Fruit fly (Drosophila melanogaster): ENCODE results near the gene CG16989.

CG16989 gene

DNA sequence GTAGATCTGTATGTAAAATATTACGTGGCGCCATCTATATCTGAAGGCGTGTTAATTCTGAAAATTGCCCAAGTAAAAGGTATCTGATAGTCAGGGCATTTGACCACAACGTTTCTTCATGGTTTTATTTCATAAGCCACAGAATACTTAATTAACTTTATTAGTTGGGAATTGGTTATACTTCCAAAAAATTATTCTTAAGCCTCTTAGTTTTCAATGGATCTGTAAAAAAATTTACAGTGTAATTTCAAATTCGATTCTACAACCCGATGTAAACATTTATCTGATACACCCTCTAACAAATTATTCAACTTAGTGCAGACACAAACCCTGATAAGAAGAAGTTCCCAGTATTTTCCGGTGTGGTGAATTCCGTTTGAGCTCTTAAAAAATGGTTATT, 50.5 kb downstream of the CG16989 start (continued):
- TF ChIP-seq hb (GFP tag; IDR thresholded peaks at IDR 0.05; ENCODE audit: partially characterized antibody) = peak; percentile 67
- peak; percentile 66 for TF ChIP-seq pita (GFP tag; optimal IDR thresholded peaks at IDR 0.05)
- TF ChIP-seq BEAF-32 (GFP tag; optimal IDR thresholded peaks at IDR 0.05) = no peak
- TF ChIP-seq CG12299 (tag; optimal IDR thresholded peaks at IDR 0.05) = no peak
- no peak for TF ChIP-seq CG5245 (GFP tag; optimal IDR thresholded peaks at IDR 0.05)
- TF ChIP-seq Neu2 (GFP tag; optimal IDR thresholded peaks at IDR 0.05; ENCODE audit: borderline replicate concordance) = no peak
- TF ChIP-seq MTF-1 (GFP tag; optimal IDR thresholded peaks at IDR 0.05; ENCODE audit: borderline replicate concordance) = no peak
- TF ChIP-seq gsb-n (tag; optimal IDR thresholded peaks at IDR 0.05) = no peak
- peak; percentile 8 for TF ChIP-seq CG10267 (tag; optimal IDR thresholded peaks at IDR 0.05)
- no peak for TF ChIP-seq H15 (GFP tag; IDR thresholded peaks at IDR 0.05)
- TF ChIP-seq nom (GFP tag; optimal IDR thresholded peaks at IDR 0.05) = no peak
- no peak for TF ChIP-seq org-1 (GFP tag; optimal IDR thresholded peaks at IDR 0.05)
- peak; percentile 56 for TF ChIP-seq CG14710 (tag; optimal IDR thresholded peaks at IDR 0.05)
- TF ChIP-seq Eip74EF (GFP tag; optimal IDR thresholded peaks at IDR 0.05) = no peak
- no peak for TF ChIP-seq BtbVII (GFP tag; optimal IDR thresholded peaks at IDR 0.05)
- TF ChIP-seq Poxn (GFP tag; IDR thresholded peaks at IDR 0.05) = no peak
- TF ChIP-seq nau (GFP tag; optimal IDR thresholded peaks at IDR 0.05) = no peak
- no peak for TF ChIP-seq CG31388 (GFP tag; optimal IDR thresholded peaks at IDR 0.05)
- TF ChIP-seq pb (GFP tag; optimal IDR thresholded peaks at IDR 0.05) = no peak
- TF ChIP-seq Dref (GFP tag; IDR thresholded peaks at IDR 0.05) = no peak
- no peak for TF ChIP-seq Adf1 (GFP tag; IDR thresholded peaks at IDR 0.05)
- TF ChIP-seq zfh2 (GFP tag; optimal IDR thresholded peaks at IDR 0.05) = no peak
- TF ChIP-seq CG12071 (GFP tag; optimal IDR thresholded peaks at IDR 0.05) = no peak
- no peak for TF ChIP-seq CG14965 (GFP tag; optimal IDR thresholded peaks at IDR 0.05; ENCODE audit: borderline replicate concordance)
- no peak for TF ChIP-seq CG8765 (GFP tag; IDR thresholded peaks at IDR 0.05)
- TF ChIP-seq cas (GFP tag; IDR thresholded peaks at IDR 0.05) = no peak
- no peak for TF ChIP-seq CG4854 (GFP tag; optimal IDR thresholded peaks at IDR 0.05)
- no peak for TF ChIP-seq sna (GFP tag; IDR thresholded peaks at IDR 0.05; ENCODE audit: partially characterized antibody)
- TF ChIP-seq sug (tag; optimal IDR thresholded peaks at IDR 0.05) = no peak
- TF ChIP-seq Camta (GFP tag; optimal IDR thresholded peaks at IDR 0.05) = no peak
- peak; percentile 15; the same call in 1 of the 2 replicates for TF ChIP-seq CG9932 (GFP tag; IDR thresholded peaks at IDR 0.05)
- TF ChIP-seq CG5180 (GFP tag; optimal IDR thresholded peaks at IDR 0.05) = no peak
- no peak for TF ChIP-seq ken (GFP tag; IDR thresholded peaks at IDR 0.05)
- no peak for TF ChIP-seq CG3838 (GFP tag; optimal IDR thresholded peaks at IDR 0.05)
- no peak for TF ChIP-seq prd (optimal IDR thresholded peaks at IDR 0.05)
- peak; percentile 53; the same call in 2 of the 3 replicates for TF ChIP-seq prd (GFP tag; IDR thresholded peaks at IDR 0.05)
- TF ChIP-seq Sry-β (GFP tag; optimal IDR thresholded peaks at IDR 0.05) = no peak
- TF ChIP-seq pho (GFP tag; optimal IDR thresholded peaks at IDR 0.05) = no peak
- TF ChIP-seq her (GFP tag; optimal IDR thresholded peaks at IDR 0.05) = no peak
- no peak for TF ChIP-seq zen2 (GFP tag; IDR thresholded peaks at IDR 0.05; ENCODE audit: partially characterized antibody)
- no peak for TF ChIP-seq gce (GFP tag; IDR thresholded peaks at IDR 0.05)
- peak; percentile 29 for TF ChIP-seq trem (tag; optimal IDR thresholded peaks at IDR 0.05)
- TF ChIP-seq Taf1 (GFP tag; IDR thresholded peaks at IDR 0.05) = no peak
- no peak for TF ChIP-seq da (GFP tag; optimal IDR thresholded peaks at IDR 0.05)
- TF ChIP-seq ems (GFP tag; optimal IDR thresholded peaks at IDR 0.05) = no peak
- TF ChIP-seq Kr (GFP tag; optimal IDR thresholded peaks at IDR 0.05) = no peak
- peak; percentile 2 for TF ChIP-seq Deaf1 (tag; optimal IDR thresholded peaks at IDR 0.05)
- no peak for TF ChIP-seq CG34224 (GFP tag; IDR thresholded peaks at IDR 0.05; ENCODE audit: partially characterized antibody)
- peak; percentile 45 for TF ChIP-seq row (GFP tag; IDR thresholded peaks at IDR 0.05)
- no peak for TF ChIP-seq ci (GFP tag; IDR thresholded peaks at IDR 0.05)
- no peak for TF ChIP-seq CG32532 (GFP tag; IDR thresholded peaks at IDR 0.05)
